Fruit fly (Drosophila melanogaster) whole organism, embryonic: Measurements from ENCODE around the gene CG43163.
A peak's percentile ranks its signal among the peaks of the same experiment; 100 is the strongest.

Experiments used
- BEAF-32 ChIP-seq: fragments of 200-800 bp; sonication (Bioruptor generic); optimal IDR thresholded peaks from 3 replicates; lab custom pipeline; 2017; ENCODE audit warnings: missing biosample characterization, missing genetic modification characterization, mild to moderate bottlenecking, moderate library complexity, missing genetic modification reagents
- Blimp-1 ChIP-seq: fragments of 200-800 bp; sonication (Bioruptor generic); optimal IDR thresholded peaks from 3 replicates; lab custom pipeline; 2018; ENCODE audit warnings: missing biosample characterization, missing genetic modification characterization, mild to moderate bottlenecking, moderate library complexity, missing genetic modification reagents
- CG10543 ChIP-seq: fragments of 200-800 bp; sonication (Bioruptor generic); optimal IDR thresholded peaks from 3 replicates; lab custom pipeline; 2017; ENCODE audit warnings: missing biosample characterization, mild to moderate bottlenecking, missing genetic modification characterization, moderate library complexity
- CG11093 ChIP-seq: fragments of 200-800 bp; sonication (Bioruptor generic); IDR thresholded peaks from 3 replicates; pipeline ENCODE4 v1.3.6; 2022; ENCODE audit warnings: missing biosample characterization, missing genetic modification characterization
- CG11247 ChIP-seq: fragments of 200-800 bp; sonication (Bioruptor generic); IDR thresholded peaks from 2 replicates; pipeline ENCODE4 v1.3.6; 2022; ENCODE audit warnings: missing biosample characterization, missing genetic modification characterization
- CG11696 ChIP-seq: fragments of 200-800 bp; sonication (Bioruptor generic); IDR thresholded peaks from 2 replicates; pipeline ENCODE4 v1.3.6; 2022; ENCODE audit warnings: missing biosample characterization, missing genetic modification characterization
- CG11723 ChIP-seq: fragments of 200-800 bp; sonication (Bioruptor generic); optimal IDR thresholded peaks from 2 replicates; lab custom pipeline; 2017; ENCODE audit warnings: missing biosample characterization, mild to moderate bottlenecking, missing genetic modification characterization
- CG13123 ChIP-seq: fragments of 200-800 bp; sonication (Bioruptor generic); optimal IDR thresholded peaks from 2 replicates; lab custom pipeline; 2016; ENCODE audit warnings: missing biosample characterization, missing genetic modification characterization
- CG1529 ChIP-seq: fragments of 200-800 bp; sonication (Bioruptor generic); optimal IDR thresholded peaks from 3 replicates; lab custom pipeline; 2018; ENCODE audit warnings: missing biosample characterization, missing genetic modification characterization
- CG17361 ChIP-seq: fragments of 200-800 bp; sonication (Bioruptor generic); IDR thresholded peaks from 3 replicates; pipeline ENCODE4 v1.3.6; 2022; ENCODE audit warnings: missing biosample characterization, missing genetic modification characterization
- CG17802 ChIP-seq: fragments of 200-800 bp; sonication (Bioruptor generic); optimal IDR thresholded peaks from 2 replicates; lab custom pipeline; 2018; ENCODE audit warnings: missing biosample characterization, mild to moderate bottlenecking, missing genetic modification characterization, moderate library complexity
- CG17829 ChIP-seq: fragments of 200-800 bp; optimal IDR thresholded peaks from 2 replicates; lab custom pipeline; 2019; ENCODE audit warnings: missing biosample characterization, mild to moderate bottlenecking, missing genetic modification characterization, moderate library complexity
- CG18476 ChIP-seq: fragments of 200-800 bp; sonication (Bioruptor generic); optimal IDR thresholded peaks from 2 replicates; lab custom pipeline; 2016; ENCODE audit warnings: missing biosample characterization, mild to moderate bottlenecking, missing genetic modification characterization
- CG30020 ChIP-seq: fragments of 200-800 bp; optimal IDR thresholded peaks from 2 replicates; lab custom pipeline; 2019; ENCODE audit warnings: missing biosample characterization, mild to moderate bottlenecking, missing genetic modification characterization, moderate library complexity
- CG3065 ChIP-seq: fragments of 200-800 bp; sonication (Bioruptor generic); optimal IDR thresholded peaks from 2 replicates; lab custom pipeline; 2016; ENCODE audit warnings: missing biosample characterization, missing genetic modification characterization
- CG32767 ChIP-seq: fragments of 200-800 bp; sonication (Bioruptor generic); IDR thresholded peaks from 2 replicates; pipeline ENCODE4 v1.3.6; 2022; ENCODE audit warnings: missing biosample characterization, missing genetic modification characterization
- CG4328 ChIP-seq: fragments of 200-800 bp; sonication (Bioruptor generic); optimal IDR thresholded peaks from 3 replicates; lab custom pipeline; 2017; ENCODE audit warnings: missing biosample characterization, missing genetic modification reagents, missing genetic modification characterization
- CG5180 ChIP-seq: fragments of 200-800 bp; sonication (Bioruptor generic); optimal IDR thresholded peaks from 3 replicates; lab custom pipeline; 2017; ENCODE audit warnings: missing biosample characterization, missing genetic modification characterization, mild to moderate bottlenecking, moderate library complexity, missing genetic modification reagents
- CG6813 ChIP-seq: fragments of 200-800 bp; sonication (Bioruptor generic); optimal IDR thresholded peaks from 2 replicates; lab custom pipeline; 2017; ENCODE audit warnings: missing biosample characterization, missing genetic modification characterization, mild to moderate bottlenecking, moderate library complexity, missing genetic modification reagents
- CG7271 ChIP-seq: fragments of 200-800 bp; sonication (Bioruptor generic); optimal IDR thresholded peaks from 2 replicates; lab custom pipeline; 2018; ENCODE audit warnings: missing biosample characterization, mild to moderate bottlenecking, missing genetic modification characterization, moderate library complexity
- CG7987 ChIP-seq: fragments of 200-800 bp; sonication (Bioruptor generic); optimal IDR thresholded peaks from 2 replicates; lab custom pipeline; 2018; ENCODE audit warnings: missing biosample characterization, mild to moderate bottlenecking, missing genetic modification characterization, moderate library complexity
- CG9215 ChIP-seq: fragments of 200-800 bp; sonication (Bioruptor generic); IDR thresholded peaks from 2 replicates; pipeline ENCODE4 v1.3.6; 2022; ENCODE audit warnings: missing biosample characterization, missing genetic modification characterization
- CTCF ChIP-seq: fragments of 200-800 bp; sonication (Bioruptor generic); optimal IDR thresholded peaks from 2 replicates; lab custom pipeline; 2017; ENCODE audit warnings: missing biosample characterization, mild to moderate bottlenecking, missing genetic modification characterization, moderate library complexity
- D ChIP-seq, 2 experiments: fragments of 200-800 bp in 1 of 2; fragments of >200 bp in 1 of 2; sonication (Bioruptor generic) in 1 of 2; optimal IDR thresholded peaks; 2 replicates in 1 of 2; 3 replicates in 1 of 2; lab custom pipeline; 2017; ENCODE audit warnings: mild to moderate bottlenecking in 1 of 2, missing biosample characterization in 1 of 2, missing genetic modification characterization in 1 of 2, missing genetic modification reagents in 1 of 2
- Dip2 ChIP-seq: fragments of 200-800 bp; sonication (Bioruptor generic); IDR thresholded peaks from 2 replicates; pipeline ENCODE4 v1.3.6; 2022; ENCODE audit warnings: missing biosample characterization, missing genetic modification characterization
- E2f2 ChIP-seq: fragments of 200-800 bp; sonication (Bioruptor generic); IDR thresholded peaks from 2 replicates; pipeline ENCODE4 v1.3.6; 2022; ENCODE audit warnings: missing biosample characterization, missing genetic modification characterization
- ERR ChIP-seq: fragments of 200-800 bp; sonication (Bioruptor generic); optimal IDR thresholded peaks from 2 replicates; lab custom pipeline; 2016; ENCODE audit warnings: missing biosample characterization, missing genetic modification characterization
- Eip74EF ChIP-seq, 2 experiments: fragments of 200-800 bp in 1 of 2; fragments of >200 bp in 1 of 2; sonication (Bioruptor generic) in 1 of 2; optimal IDR thresholded peaks; 2 replicates each; lab custom pipeline; 2017 to 2019; ENCODE audit warnings: missing biosample characterization in 2 of 2, missing genetic modification characterization in 2 of 2, mild to moderate bottlenecking in 1 of 2, moderate library complexity in 1 of 2
- Ets65A ChIP-seq: fragments of 200-800 bp; sonication (Bioruptor generic); peaks from one replicate; lab custom pipeline; 2016; ENCODE audit warnings: missing biosample characterization, missing genetic modification characterization
- Hmx ChIP-seq: fragments of 200-800 bp; sonication (Bioruptor generic); optimal IDR thresholded peaks from 2 replicates; lab custom pipeline; 2016; ENCODE audit warnings: missing biosample characterization, missing genetic modification characterization
- Med ChIP-seq: fragments of 200-800 bp; sonication (Bioruptor generic); peaks from one replicate; lab custom pipeline; 2016; ENCODE audit warnings: missing biosample characterization, missing genetic modification characterization, mild to moderate bottlenecking, inconsistent platforms, moderate library complexity
- Meics ChIP-seq: fragments of 200-800 bp; sonication (Bioruptor generic); optimal IDR thresholded peaks from 2 replicates; lab custom pipeline; 2017; ENCODE audit warnings: missing biosample characterization, mild to moderate bottlenecking, missing genetic modification characterization
- Mrtf ChIP-seq: fragments of 200-800 bp; sonication (Bioruptor generic); IDR thresholded peaks from 3 replicates; pipeline ENCODE4 v1.3.6; 2022; ENCODE audit warnings: missing biosample characterization, missing genetic modification characterization
- Nf-YA ChIP-seq: fragments of 200-800 bp; sonication (Bioruptor generic); IDR thresholded peaks from 2 replicates; pipeline ENCODE4 v1.3.6; 2022; ENCODE audit warnings: missing biosample characterization, missing genetic modification characterization
- Tbp ChIP-seq: fragments of >200 bp; optimal IDR thresholded peaks from 2 replicates; lab custom pipeline; 2018; ENCODE audit warnings: missing biosample characterization, missing genetic modification characterization
- Xbp1 ChIP-seq: fragments of 200-800 bp; sonication (Bioruptor generic); optimal IDR thresholded peaks from 3 replicates; lab custom pipeline; 2016; ENCODE audit warnings: missing biosample characterization, mild to moderate bottlenecking, missing genetic modification characterization
- ato ChIP-seq: fragments of 200-800 bp; sonication (Bioruptor generic); IDR thresholded peaks from 2 replicates; pipeline ENCODE4 v1.3.6; 2022; ENCODE audit warnings: missing biosample characterization, missing genetic modification characterization; ENCODE audit not compliant: partially characterized antibody
- bbx ChIP-seq: fragments of 200-800 bp; sonication (Bioruptor generic); IDR thresholded peaks from 2 replicates; pipeline ENCODE4 v1.3.6; 2022; ENCODE audit warnings: missing biosample characterization, missing genetic modification characterization; ENCODE audit not compliant: partially characterized antibody
- fd96Cb ChIP-seq: fragments of 200-800 bp; sonication (Bioruptor generic); optimal IDR thresholded peaks from 2 replicates; lab custom pipeline; 2018; ENCODE audit warnings: missing biosample characterization, mild to moderate bottlenecking, missing genetic modification characterization, moderate library complexity
- fu2 ChIP-seq: fragments of 200-800 bp; sonication (Bioruptor generic); optimal IDR thresholded peaks from 2 replicates; lab custom pipeline; 2016; ENCODE audit warnings: missing biosample characterization, missing genetic modification characterization
- grn ChIP-seq: fragments of 200-800 bp; sonication (Bioruptor generic); optimal IDR thresholded peaks from 3 replicates; lab custom pipeline; 2017; ENCODE audit warnings: missing biosample characterization, missing genetic modification characterization
- gsb-n ChIP-seq: fragments of 200-800 bp; sonication (Bioruptor generic); optimal IDR thresholded peaks from 3 replicates; lab custom pipeline; 2018; ENCODE audit warnings: missing biosample characterization, mild to moderate bottlenecking, missing genetic modification characterization
- hb ChIP-seq: fragments of 200-800 bp; sonication (Bioruptor generic); IDR thresholded peaks from 3 replicates; pipeline ENCODE4 v1.3.6; 2022; ENCODE audit warnings: missing biosample characterization, missing genetic modification characterization; ENCODE audit not compliant: partially characterized antibody
- hkb ChIP-seq, 2 experiments: fragments of 200-800 bp in 1 of 2; fragments of >200 bp in 1 of 2; sonication (Bioruptor generic) in 1 of 2; IDR thresholded peaks in 1 of 2; optimal IDR thresholded peaks in 1 of 2; 2 replicates each; pipeline versions ENCODE4 v1.3.6 to Lab custom; 2017 to 2022; ENCODE audit warnings: missing biosample characterization in 1 of 2, missing genetic modification characterization in 1 of 2
- kni ChIP-seq: fragments of 200-800 bp; sonication (Bioruptor generic); optimal IDR thresholded peaks from 3 replicates; lab custom pipeline; 2017; ENCODE audit warnings: mild to moderate bottlenecking, missing biosample characterization, missing genetic modification reagents, missing genetic modification characterization
- row ChIP-seq: fragments of 200-800 bp; sonication (Bioruptor generic); IDR thresholded peaks from 3 replicates; pipeline ENCODE4 v1.3.6; 2022; ENCODE audit warnings: missing biosample characterization, missing genetic modification characterization
- sc ChIP-seq, 3 experiments: fragments of >200 bp in 2 of 3; fragments of 200-800 bp in 1 of 3; sonication (Bioruptor generic) in 1 of 3; optimal IDR thresholded peaks; 2 replicates in 2 of 3; 3 replicates in 1 of 3; lab custom pipeline; 2017; ENCODE audit warnings: mild to moderate bottlenecking in 1 of 3, missing biosample characterization in 1 of 3, missing genetic modification characterization in 1 of 3, missing genetic modification reagents in 1 of 3
- vfl ChIP-seq: fragments of 200-800 bp; sonication (Bioruptor generic); optimal IDR thresholded peaks from 2 replicates; lab custom pipeline; 2016; ENCODE audit warnings: missing biosample characterization, missing genetic modification characterization
- vvl ChIP-seq: fragments of 200-800 bp; sonication (Bioruptor generic); IDR thresholded peaks from 2 replicates; pipeline ENCODE4 v1.3.6; 2022; ENCODE audit warnings: missing biosample characterization, missing genetic modification characterization
- zf30C ChIP-seq: fragments of 200-800 bp; sonication (Bioruptor generic); optimal IDR thresholded peaks from 3 replicates; lab custom pipeline; 2018; ENCODE audit warnings: missing biosample characterization, mild to moderate bottlenecking, missing genetic modification characterization

CG43163 gene

DNA sequence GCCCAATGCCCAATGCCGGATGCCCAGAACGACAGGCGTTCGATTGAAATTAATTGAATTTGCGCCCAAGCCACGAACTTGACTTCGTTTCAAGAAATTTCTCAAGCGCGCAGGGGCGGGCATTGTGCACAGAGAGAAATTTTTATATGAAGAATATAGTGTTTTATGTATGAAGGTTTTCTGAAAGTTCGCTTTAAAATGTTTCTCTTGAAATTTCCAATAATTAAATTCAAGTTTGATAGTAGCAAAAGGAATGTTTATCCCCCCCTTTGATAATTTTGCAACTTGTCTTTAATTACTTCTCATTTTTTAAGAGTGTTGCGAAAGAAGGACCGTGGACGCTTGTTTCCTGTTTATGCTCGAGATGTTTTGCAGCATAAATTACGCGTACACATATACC lies 36.9 kb upstream of the CG43163 start (continued):
- TF ChIP-seq row (GFP tag; lab: Robert Waterston, UW) (peak; percentile 50; the same call in 2 of the 3 replicates), CG6813 (GFP tag; lab: Kevin White, UChicago) (no peak), CG9215 (GFP tag; lab: Robert Waterston, UW) (no peak), Xbp1 (GFP tag; lab: Kevin White, UChicago) (peak; percentile 20), vvl (GFP tag; lab: Robert Waterston, UW) (no peak), fd96Cb (tag; lab: Kevin White, UChicago) (peak; percentile 27), CG32767 (GFP tag; lab: Robert Waterston, UW) (no peak), CG13123 (GFP tag; lab: Kevin White, UChicago) (no peak), CG7271 (tag; lab: Kevin White, UChicago) (no peak), CG17802 (tag; lab: Kevin White, UChicago) (no peak), CG1529 (no peak), Meics (GFP tag; lab: Kevin White, UChicago) (no peak), E2f2 (GFP tag; lab: Robert Waterston, UW) (no peak), CG18476 (GFP tag; lab: Kevin White, UChicago) (no peak), CG17829 (tag; lab: Kevin White, UChicago) (peak; percentile 24), CG5180 (GFP tag; lab: Kevin White, UChicago) (no peak), Blimp-1 (peak; percentile 41), CG11696 (GFP tag; lab: Robert Waterston, UW) (no peak), fu2 (GFP tag; lab: Kevin White, UChicago) (no peak), ato (no peak), CTCF (GFP tag; lab: Kevin White, UChicago) (no peak), CG11093 (no peak), CG10543 (no peak), CG4328 (GFP tag; lab: Kevin White, UChicago) (no peak), hkb (optimal IDR thresholded peaks at IDR 0.05; lab: Kevin White, UChicago) (no peak), hkb (GFP tag; IDR thresholded peaks at IDR 0.05; lab: Robert Waterston, UW) (no peak; the same call in 1 of the 2 replicates), CG17361 (no peak), vfl (no peak), gsb-n (tag; lab: Kevin White, UChicago) (no peak), ERR (GFP tag; lab: Kevin White, UChicago) (no peak), sc (optimal IDR thresholded peaks at IDR 0.05; lab: Kevin White, UChicago) (no peak), sc (GFP tag; optimal IDR thresholded peaks at IDR 0.05; lab: Kevin White, UChicago) (no peak), D (optimal IDR thresholded peaks at IDR 0.05; lab: Kevin White, UChicago) (no peak), D (GFP tag; optimal IDR thresholded peaks at IDR 0.05; lab: Kevin White, UChicago) (peak; percentile 14), hb (GFP tag; lab: Robert Waterston, UW) (no peak), Ets65A (GFP tag; lab: Kevin White, UChicago) (peak; percentile 69), Nf-YA (GFP tag; lab: Robert Waterston, UW) (no peak), grn (GFP tag; lab: Kevin White, UChicago) (no peak), CG7987 (no peak), CG11247 (GFP tag; lab: Robert Waterston, UW) (no peak), Tbp (no peak), BEAF-32 (GFP tag; lab: Kevin White, UChicago) (no peak), Med (GFP tag; lab: Kevin White, UChicago) (no peak), Hmx (GFP tag; lab: Kevin White, UChicago) (no peak), CG11723 (GFP tag; lab: Kevin White, UChicago) (no peak), kni (no peak), CG3065 (GFP tag; lab: Kevin White, UChicago) (no peak), Eip74EF (GFP tag; optimal IDR thresholded peaks at IDR 0.05; lab: Kevin White, UChicago) (no peak), Dip2 (GFP tag; lab: Robert Waterston, UW) (no peak), Mrtf (GFP tag; lab: Robert Waterston, UW) (no peak), bbx (GFP tag; lab: Robert Waterston, UW) (no peak), zf30C (GFP tag; lab: Kevin White, UChicago) (peak; percentile 56), CG30020 (tag; lab: Kevin White, UChicago) (no peak)
